Worm (Caenorhabditis elegans): Measurements from ENCODE around the gene scvp-1.

scvp-1 gene

DNA sequence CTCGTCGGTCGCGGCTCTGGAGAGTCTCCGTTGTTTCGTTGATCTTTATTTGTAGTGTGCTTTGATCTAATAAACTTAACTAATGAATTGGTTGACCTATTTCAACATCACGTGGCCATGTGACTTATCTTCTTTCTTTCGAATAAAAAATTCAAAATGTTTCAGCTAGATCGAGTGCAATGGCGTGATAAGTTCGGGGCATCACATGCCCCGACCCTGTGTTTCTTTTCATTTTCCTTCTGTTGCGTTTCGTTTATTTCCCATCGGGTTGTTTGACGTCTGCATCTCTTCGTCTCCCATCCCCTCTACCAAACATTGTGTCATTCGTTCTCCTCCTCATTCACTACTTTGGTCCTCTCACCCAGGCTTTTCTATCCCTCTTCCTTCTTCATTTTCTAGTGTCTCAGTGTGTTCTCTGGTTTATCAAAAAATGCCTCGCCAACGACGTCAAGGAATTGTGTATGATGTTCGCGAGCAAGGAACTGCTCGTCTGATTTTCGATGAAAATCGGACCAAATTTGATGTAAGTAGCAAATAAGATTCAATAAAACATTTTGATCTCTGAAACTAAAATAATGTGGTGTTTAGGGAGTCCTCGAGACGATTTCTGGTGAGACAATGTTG is 20.7 kb upstream of the scvp-1 start, which contains the start of gene F17C11.4 (continued):
- TF ChIP-seq lin-15B (tag; optimal IDR thresholded peaks at IDR 0.05), result no peak
- TF ChIP-seq ets-5 (GFP tag; IDR thresholded peaks at IDR 0.05), result no peak
- TF ChIP-seq isw-1 (GFP tag; IDR thresholded peaks at IDR 0.05), result peak; percentile 12; the same call in 1 of the 2 replicates
- TF ChIP-seq aly-2 (tag; optimal IDR thresholded peaks at IDR 0.05), result no peak
- TF ChIP-seq sptf-1 (tag; optimal IDR thresholded peaks at IDR 0.05), result no peak
- peak; percentile 77 for TF ChIP-seq rnt-1 (tag; optimal IDR thresholded peaks at IDR 0.05)
- TF ChIP-seq nhr-12 (tag; optimal IDR thresholded peaks at IDR 0.05), result no peak
- peak; percentile 52 for TF ChIP-seq ama-1 (optimal IDR thresholded peaks at IDR 0.05)
- peak; percentile 93 for TF ChIP-seq blmp-1 (tag; optimal IDR thresholded peaks at IDR 0.05)

DNA sequence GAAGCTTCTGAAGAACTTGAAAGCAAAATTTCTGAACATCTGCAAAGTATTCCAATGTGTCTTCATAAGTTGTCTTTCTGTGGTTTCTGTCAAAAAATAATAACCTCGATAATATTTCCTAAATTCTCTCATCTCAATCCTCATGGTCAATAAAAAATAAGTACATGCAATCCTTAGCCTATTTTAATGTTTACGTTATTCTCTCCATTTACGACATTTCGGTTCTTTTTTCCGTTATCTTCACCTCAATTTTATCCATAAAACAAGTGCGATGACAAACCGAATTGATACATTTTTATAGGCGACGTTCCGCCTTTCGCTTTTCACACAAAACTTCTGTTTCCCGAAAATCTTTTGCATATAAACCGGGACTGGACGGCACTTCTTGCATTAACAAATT is 18.4 kb upstream of the scvp-1 start, which contains the start of gene col-153:
Gene col-153, plus strand, starts transcription at position 301 of the 400 bp plus-strand sequence.
- TF ChIP-seq hlh-17 (GFP tag; optimal IDR thresholded peaks at IDR 0.05; ENCODE audit: borderline replicate concordance) (no peak), pag-3 (tag; optimal IDR thresholded peaks at IDR 0.05; ENCODE audit: borderline replicate concordance, insufficient read depth) (no peak), blmp-1 (tag; optimal IDR thresholded peaks at IDR 0.05) (peak; percentile 86), skn-1 (tag; optimal IDR thresholded peaks at IDR 0.05) (no peak), mef-2 (tag; optimal IDR thresholded peaks at IDR 0.05) (no peak), mab-9 (GFP tag; IDR thresholded peaks at IDR 0.05) (no peak), efl-1 (optimal IDR thresholded peaks at IDR 0.05) (no peak), efl-1 (GFP tag; optimal IDR thresholded peaks at IDR 0.05 in 1 of 2) (no peak), hlh-4 (tag; optimal IDR thresholded peaks at IDR 0.05) (no peak), lir-3 (tag; optimal IDR thresholded peaks at IDR 0.05; ENCODE audit: poor library complexity) (no peak)

DNA sequence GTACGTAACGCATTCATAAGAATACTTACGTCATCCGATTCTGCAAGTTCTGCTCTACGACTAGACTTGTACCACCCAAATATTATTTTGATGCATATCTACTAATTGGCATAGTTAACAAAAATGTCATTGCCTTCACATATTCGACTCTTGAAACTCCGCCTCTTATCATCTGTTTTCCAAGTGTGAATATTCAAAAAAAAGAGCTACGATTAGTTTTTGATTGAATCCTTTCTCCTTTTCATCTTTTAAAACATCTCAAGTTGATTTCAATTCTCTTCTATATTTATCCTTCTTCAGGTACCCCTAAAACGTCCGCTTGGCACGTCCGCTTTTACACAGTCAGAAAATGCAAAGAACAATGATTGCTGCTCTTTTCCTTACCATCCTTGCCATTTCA is 16.8 kb upstream of the scvp-1 start, which contains the start of gene F17C11.2:
Gene F17C11.2, plus strand, starts transcription at position 301 of the 400 bp plus-strand sequence.
- no peak for TF ChIP-seq ceh-88 (GFP tag; IDR thresholded peaks at IDR 0.05)
- TF ChIP-seq efl-1 (optimal IDR thresholded peaks at IDR 0.05), result no peak
- peak in 1 of 2 experiments; percentile 3 for TF ChIP-seq efl-1 (GFP tag; optimal IDR thresholded peaks at IDR 0.05 in 1 of 2)

DNA sequence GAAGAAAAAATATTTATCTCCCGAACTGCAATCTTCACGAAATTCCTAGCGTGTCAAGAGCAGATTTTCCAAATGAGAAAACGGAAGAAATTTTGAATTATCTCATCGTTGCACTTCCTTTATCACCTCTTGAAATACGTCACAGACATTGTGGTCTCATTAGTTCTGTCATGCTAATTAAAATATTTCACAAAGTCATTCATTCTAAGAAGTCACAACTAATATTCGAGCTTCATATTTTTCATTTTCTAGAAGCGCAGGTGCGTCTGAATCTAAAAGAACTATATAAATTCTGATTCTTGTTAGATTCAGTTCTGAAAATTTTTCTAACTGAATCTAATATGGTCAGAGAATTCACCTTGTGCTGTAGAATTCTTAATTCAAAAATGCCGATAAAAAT is 16.1 kb upstream of the scvp-1 start:
- no peak for TF ChIP-seq ztf-4 (tag; optimal IDR thresholded peaks at IDR 0.05)
- peak; percentile 64 for TF ChIP-seq fkh-8 (tag; optimal IDR thresholded peaks at IDR 0.05)
- TF ChIP-seq nhr-47 (tag; optimal IDR thresholded peaks at IDR 0.05), result peak; percentile 38
- peak; percentile 33 for TF ChIP-seq fkh-10 (GFP tag; optimal IDR thresholded peaks at IDR 0.05)
- TF ChIP-seq nhr-28 (tag; optimal IDR thresholded peaks at IDR 0.05), result no peak
- TF ChIP-seq ceh-8 (GFP tag; optimal IDR thresholded peaks at IDR 0.05), result peak; percentile 67
- TF ChIP-seq nhr-71 (tag; optimal IDR thresholded peaks at IDR 0.05), result peak; percentile 55

DNA sequence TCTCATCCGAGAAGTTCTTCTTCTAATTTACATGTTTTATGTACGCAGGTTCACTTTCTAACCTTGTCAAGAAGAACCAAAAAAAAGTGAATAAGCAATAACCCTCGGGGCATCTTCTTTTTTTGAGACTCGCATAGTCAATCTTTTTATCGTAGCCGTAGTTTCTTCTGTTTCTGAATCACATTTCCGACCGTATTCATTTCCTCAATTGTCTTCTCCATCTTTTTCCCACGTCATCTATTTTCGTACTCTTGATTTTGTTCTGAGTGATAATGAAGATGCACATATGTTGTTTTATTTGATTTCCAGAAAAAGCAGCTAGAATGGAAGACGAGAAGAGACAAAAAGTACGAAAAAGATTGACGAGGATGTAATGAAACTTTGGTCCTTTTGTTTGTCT is 13.8 kb upstream of the scvp-1 start:
- TF ChIP-seq mdl-1 (tag; optimal IDR thresholded peaks at IDR 0.05), result no peak
- TF ChIP-seq ces-1 (GFP tag; optimal IDR thresholded peaks at IDR 0.05), result peak; percentile 5
- TF ChIP-seq lsy-2 (tag; optimal IDR thresholded peaks at IDR 0.05), result peak in 1 of 2 experiments; percentile 24
- TF ChIP-seq zag-1 (tag; optimal IDR thresholded peaks at IDR 0.05), result no peak
- peak; percentile 57 for TF ChIP-seq lin-14 (GFP tag; optimal IDR thresholded peaks at IDR 0.05)
- peak; percentile 82 for TF ChIP-seq fkh-10 (GFP tag; optimal IDR thresholded peaks at IDR 0.05)

DNA sequence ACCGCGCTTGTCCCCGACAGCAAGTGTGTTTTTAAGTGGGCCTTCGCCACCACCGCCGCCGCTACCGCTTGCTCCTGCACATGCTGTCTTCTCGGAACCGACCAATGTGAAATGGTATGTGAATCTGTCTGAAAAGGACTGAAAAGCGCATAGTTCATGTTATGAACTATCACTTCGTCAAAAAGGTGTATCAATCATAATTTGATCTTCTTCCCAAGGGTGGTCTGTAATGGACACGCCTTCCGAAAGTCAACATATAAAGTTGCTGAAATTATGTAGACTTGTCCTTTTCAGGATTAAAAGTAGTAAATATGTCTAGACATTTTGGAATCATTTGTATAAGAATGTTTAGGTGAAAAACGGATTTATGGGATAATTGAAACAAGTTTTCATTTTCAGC is 11.1 kb upstream of the scvp-1 start, which contains the start of gene zip-9:
Gene zip-9, plus strand, starts transcription at position 301 of the 400 bp plus-strand sequence.
- TF ChIP-seq efl-1 (optimal IDR thresholded peaks at IDR 0.05) (no peak), efl-1 (GFP tag; optimal IDR thresholded peaks at IDR 0.05 in 1 of 2) (peak in 1 of 2 experiments; percentile 20), isw-1 (GFP tag; IDR thresholded peaks at IDR 0.05) (no peak)

Data from whole organism, L1 larva.